Fruit fly (Drosophila melanogaster) Kc167 (cell line): ENCODE results near the gene CG12310.

Experiments used
- Myc ChIP-seq: fragments of >200 bp; optimal IDR thresholded peaks from 2 replicates; lab custom pipeline; 2017; ENCODE audit warnings: missing external identifiers
- Sin3A ChIP-seq: fragments of >200 bp; optimal IDR thresholded peaks from 2 replicates; lab custom pipeline; 2018; ENCODE audit warnings: missing external identifiers
- h ChIP-seq: fragments of >200 bp; optimal IDR thresholded peaks from 3 replicates; lab custom pipeline; 2018; ENCODE audit warnings: missing external identifiers
- insv ChIP-seq: fragments of >200 bp; optimal IDR thresholded peaks from 3 replicates; lab custom pipeline; 2018; ENCODE audit warnings: missing external identifiers
- psq ChIP-seq: fragments of >200 bp; optimal IDR thresholded peaks from 2 replicates; lab custom pipeline; 2017; ENCODE audit warnings: missing external identifiers
- ttk ChIP-seq: sonication (Bioruptor generic); optimal IDR thresholded peaks from 2 replicates; lab custom pipeline; 2017; ENCODE audit warnings: missing external identifiers

Gene CG12310

DNA sequence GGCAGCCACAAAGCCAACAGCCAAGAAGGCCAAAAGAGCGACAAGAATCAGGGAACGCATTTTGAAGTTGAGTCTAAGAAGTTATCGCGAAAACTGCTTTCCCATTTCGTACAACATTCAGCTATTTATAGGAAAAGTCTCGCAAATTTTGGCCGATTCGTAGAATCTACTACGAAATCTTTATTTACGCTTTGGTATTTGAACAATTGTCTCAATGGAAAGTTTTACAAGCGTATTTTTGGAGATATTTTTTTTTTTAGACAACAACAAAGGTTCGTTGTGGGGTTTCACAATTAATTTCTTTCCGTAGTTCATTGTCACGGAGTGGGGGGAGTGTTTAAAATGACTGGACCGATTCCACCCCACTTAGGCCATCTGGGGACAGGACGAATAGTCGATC is at the start of gene CG12310:
Gene CG12310, minus strand, starts transcription at position 101 of the 400 bp plus-strand sequence.
- no peak for TF ChIP-seq ttk (lab: Kevin White, UChicago)
- TF ChIP-seq Sin3A (lab: Kevin White, UChicago): no peak
- TF ChIP-seq Myc (lab: Kevin White, UChicago): no peak
- TF ChIP-seq insv (lab: Kevin White, UChicago): no peak
- no peak for TF ChIP-seq h (lab: Kevin White, UChicago)
- no peak for TF ChIP-seq psq (lab: Kevin White, UChicago)

DNA sequence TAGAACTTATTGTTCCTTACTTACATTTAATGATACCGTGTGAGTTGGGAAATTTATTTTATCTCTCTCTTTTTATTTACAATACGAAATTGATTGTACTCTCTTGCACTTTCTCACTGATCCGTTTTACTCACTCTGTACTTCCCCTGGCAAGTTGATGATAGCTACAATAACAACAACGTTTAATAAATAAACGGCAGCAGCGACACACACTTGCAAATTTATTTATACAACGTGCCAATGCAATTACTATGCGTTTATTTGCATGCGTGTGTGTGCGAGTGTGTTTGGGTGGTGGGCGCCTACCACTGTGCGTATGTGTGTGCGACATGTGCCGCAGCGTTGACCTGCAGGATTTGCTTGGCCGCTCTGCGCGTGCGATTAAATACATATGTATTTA is 48.9 kb upstream of the CG12310 start:
- TF ChIP-seq Myc (lab: Kevin White, UChicago) (no peak), ttk (lab: Kevin White, UChicago) (no peak), psq (lab: Kevin White, UChicago) (no peak), h (lab: Kevin White, UChicago) (no peak), insv (lab: Kevin White, UChicago) (no peak), Sin3A (lab: Kevin White, UChicago) (no peak)

DNA sequence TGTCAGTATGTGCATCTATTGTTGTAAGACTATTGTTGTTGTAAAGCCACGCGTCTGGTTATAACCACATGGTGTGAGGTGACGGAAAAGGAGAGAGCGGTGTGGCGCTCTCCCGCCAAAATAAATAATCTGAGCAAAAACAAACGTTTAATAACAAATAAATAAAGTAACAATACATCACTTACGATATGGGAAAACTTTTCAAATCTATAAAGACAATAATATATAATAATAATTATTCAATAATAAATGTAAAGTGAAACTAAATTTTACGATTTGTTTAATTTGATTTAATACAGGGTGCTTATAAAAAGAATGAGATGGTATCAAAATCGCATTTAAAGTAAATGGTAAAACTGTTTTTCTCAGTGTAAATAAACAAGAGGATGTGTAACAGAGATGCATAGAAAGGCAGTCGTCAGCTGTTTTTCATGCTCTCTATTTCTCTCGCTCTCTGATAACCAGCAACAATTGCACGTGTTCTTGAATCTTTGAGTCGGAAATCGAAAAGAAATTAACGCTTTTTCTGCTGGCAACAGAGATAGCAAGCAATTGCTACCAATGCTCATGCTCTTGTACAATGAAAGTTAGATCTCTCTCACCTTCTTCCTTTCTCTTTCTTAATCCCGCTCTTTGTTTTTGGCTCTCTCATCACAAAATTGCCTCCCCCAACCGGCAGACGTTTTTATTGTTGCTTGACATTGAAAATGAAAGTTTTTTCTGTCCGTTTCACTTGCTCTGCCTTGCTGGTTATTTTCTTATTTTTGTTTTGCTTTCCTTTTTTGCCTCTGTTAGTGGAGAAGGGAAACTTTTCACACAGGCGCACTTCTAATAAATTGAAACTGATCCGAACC is 48.3 kb upstream of the CG12310 start:
- TF ChIP-seq psq (lab: Kevin White, UChicago): no peak
- TF ChIP-seq ttk (lab: Kevin White, UChicago): no peak
- no peak for TF ChIP-seq Myc (lab: Kevin White, UChicago)
- no peak for TF ChIP-seq insv (lab: Kevin White, UChicago)
- TF ChIP-seq Sin3A (lab: Kevin White, UChicago): no peak
- TF ChIP-seq h (lab: Kevin White, UChicago): no peak

DNA sequence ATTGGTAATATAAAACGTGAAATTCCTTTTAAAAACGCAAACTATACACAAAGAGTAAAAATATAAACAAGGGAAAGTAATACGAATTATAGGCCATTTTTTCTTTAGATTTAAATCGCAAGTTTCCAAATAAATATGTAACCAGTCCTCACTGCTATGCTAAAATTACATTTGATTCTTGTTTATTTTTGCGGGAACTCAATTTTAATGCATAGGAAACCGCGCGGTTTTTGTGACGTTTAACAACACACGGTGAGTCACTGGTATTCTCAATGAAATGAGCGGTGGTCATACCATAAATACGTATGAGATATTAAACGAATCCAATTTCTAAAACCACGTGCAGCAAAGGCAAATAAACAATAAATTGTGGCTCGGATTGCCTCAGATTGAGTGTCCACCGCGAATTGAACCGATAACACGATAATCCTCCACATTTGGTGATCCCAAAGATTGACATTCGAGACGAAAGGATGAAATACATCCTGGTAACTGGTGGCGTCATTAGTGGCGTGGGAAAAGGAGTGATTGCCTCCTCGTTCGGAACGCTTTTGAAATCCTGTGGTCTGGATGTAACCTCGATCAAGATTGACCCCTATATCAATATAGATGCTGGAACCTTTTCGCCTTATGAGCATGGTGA is 47.4 kb upstream of the CG12310 start, which contains the start of gene Ctps:
Gene Ctps, plus strand, starts transcription at position 37 of the 643 bp plus-strand sequence.
- TF ChIP-seq psq (lab: Kevin White, UChicago): no peak
- TF ChIP-seq h (lab: Kevin White, UChicago): no peak
- TF ChIP-seq Sin3A (lab: Kevin White, UChicago): no peak
- no peak for TF ChIP-seq Myc (lab: Kevin White, UChicago)
- no peak for TF ChIP-seq ttk (lab: Kevin White, UChicago)
- TF ChIP-seq insv (lab: Kevin White, UChicago): no peak

DNA sequence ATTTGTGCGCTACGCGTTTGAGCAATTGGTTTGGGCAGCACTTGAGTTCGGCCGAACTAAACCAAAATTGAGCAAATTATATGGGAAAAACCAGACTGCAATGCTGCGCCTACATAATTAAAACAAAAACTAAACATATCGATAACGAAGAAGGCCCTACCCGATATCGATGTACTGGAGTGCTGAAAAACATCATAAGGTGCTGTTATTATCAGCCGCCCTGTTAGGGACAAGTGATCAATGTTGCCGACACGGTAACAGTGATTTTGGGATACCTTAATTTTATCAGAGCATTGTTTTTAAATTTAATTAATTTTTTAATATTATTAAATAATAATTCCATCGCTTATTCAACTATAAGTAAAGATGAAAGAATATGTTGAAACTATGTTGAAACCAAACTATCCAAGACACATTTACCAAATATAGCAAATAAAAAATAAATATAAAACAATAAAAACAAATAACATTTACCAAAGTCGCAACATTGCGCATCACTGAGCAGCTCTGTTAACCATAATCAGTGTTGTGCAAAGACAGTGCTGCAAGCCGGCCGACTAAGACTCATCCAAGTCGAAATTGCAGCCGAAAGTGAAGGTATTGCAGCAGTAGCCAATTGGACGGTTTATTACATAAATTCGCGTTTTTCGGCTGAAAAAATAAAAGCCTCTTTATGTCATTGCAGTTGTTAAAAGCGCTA is 44.1 kb upstream of the CG12310 start, which contains the start of the genes sstn, Plp and GlyRS:
Gene sstn, minus strand, starts transcription at position 131 of the 700 bp plus-strand sequence.
Gene Plp, minus strand, starts transcription at position 136 of the 700 bp plus-strand sequence.
Gene GlyRS, plus strand, starts transcription at position 554 of the 700 bp plus-strand sequence.
- TF ChIP-seq h (lab: Kevin White, UChicago) (no peak), Sin3A (lab: Kevin White, UChicago) (no peak), Myc (lab: Kevin White, UChicago) (no peak), insv (lab: Kevin White, UChicago) (no peak), ttk (lab: Kevin White, UChicago) (no peak), psq (lab: Kevin White, UChicago) (no peak)

DNA sequence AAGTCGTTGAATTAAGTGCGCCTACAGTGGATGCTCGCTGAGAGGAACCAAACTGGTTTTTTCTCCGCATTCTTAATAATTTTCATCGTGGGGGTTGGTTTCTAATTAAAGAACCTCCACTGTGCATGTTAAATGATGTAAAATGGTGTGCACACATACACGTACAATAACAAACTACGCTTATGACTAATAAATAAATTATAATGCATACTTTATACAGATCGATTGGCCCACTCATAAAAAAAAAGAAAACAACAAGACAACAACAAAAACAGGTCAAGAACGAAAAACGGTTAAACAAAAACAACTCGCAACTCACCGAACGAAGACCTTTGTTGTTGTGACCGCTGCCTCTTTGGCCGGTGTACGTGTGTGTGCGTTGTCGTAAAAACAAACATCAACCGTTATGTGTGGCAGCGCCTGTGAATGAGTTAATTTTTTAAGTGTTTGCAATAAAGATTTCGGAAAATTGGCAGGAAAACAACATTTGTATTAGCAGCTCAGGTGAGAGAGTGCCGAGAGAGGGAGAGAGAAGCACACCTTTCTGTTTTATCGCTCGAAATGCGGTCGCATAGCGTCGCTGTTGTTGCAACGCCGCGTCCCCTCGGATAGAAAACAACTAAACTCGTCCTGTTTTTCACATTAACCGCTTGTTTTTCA is 43.5 kb upstream of the CG12310 start:
- no peak for TF ChIP-seq ttk (lab: Kevin White, UChicago)
- TF ChIP-seq h (lab: Kevin White, UChicago): no peak
- no peak for TF ChIP-seq insv (lab: Kevin White, UChicago)
- no peak for TF ChIP-seq Sin3A (lab: Kevin White, UChicago)
- TF ChIP-seq psq (lab: Kevin White, UChicago): no peak
- no peak for TF ChIP-seq Myc (lab: Kevin White, UChicago)

DNA sequence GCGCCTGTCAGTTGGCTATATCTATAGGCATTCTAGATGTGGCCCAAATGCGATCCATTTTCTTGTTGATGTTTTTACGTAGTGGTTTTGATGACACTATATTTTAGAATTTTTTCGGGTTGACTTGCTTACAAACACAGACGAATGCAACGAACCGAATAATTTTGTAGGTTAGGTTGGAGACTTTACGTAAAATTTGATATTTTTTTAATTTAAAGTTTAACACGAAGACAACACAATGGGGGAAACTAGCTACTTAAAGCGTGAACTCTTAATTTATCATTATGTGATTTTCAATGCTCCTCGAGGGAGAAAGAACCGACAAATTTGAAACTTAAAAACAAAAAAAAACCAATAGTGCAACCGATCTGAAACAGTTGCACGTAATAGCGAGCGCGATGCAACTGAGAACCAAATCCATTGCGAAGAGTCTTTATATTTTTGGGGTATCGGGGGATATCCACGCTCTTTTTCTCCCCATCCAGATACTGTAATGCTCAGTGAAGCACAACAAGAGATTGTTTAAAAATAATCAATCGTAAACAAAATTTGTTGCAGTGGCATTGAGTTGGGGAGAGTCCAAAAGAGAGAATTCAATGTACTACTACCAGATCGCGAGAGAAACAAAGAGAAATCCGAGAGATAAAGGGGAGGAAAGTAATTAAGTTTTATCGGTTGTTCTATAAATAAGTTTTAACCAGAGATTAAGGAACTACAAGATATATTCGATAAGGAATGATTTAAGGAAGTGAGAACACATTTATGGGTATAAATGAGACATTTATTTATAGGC is 39.5 kb upstream of the CG12310 start:
- TF ChIP-seq h (lab: Kevin White, UChicago) (no peak), psq (lab: Kevin White, UChicago) (no peak), ttk (lab: Kevin White, UChicago) (no peak), Sin3A (lab: Kevin White, UChicago) (no peak), Myc (lab: Kevin White, UChicago) (no peak)

DNA sequence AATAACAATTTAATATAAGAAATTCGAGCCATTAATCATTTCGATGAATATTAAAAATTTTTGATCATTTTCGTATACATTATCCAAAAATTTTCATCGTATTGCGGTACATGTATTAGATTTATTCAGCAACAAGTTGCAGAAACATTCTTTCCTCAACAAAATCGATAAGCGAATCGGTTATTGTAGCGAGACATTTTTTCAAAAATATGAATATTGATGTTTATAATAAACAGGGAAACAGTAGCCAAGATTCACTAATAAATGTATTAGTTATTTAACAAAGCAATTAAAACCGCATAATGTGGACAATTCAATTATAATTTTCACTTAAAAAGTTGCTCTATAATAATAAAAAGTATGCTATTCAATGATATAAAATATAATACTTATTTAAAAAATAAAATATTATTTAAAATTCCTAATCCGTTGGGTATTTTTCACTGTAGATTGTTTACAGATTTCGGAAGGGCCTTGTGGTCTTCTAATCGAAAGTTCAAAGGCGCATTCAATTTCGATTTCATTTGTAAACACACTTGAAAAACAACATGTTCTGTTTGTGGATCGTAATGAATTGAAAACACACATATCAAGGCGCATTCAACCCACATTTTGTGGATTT is 38.6 kb upstream of the CG12310 start:
- TF ChIP-seq Myc (lab: Kevin White, UChicago): no peak
- no peak for TF ChIP-seq Sin3A (lab: Kevin White, UChicago)
- no peak for TF ChIP-seq insv (lab: Kevin White, UChicago)
- no peak for TF ChIP-seq ttk (lab: Kevin White, UChicago)
- no peak for TF ChIP-seq h (lab: Kevin White, UChicago)
- no peak for TF ChIP-seq psq (lab: Kevin White, UChicago)

DNA sequence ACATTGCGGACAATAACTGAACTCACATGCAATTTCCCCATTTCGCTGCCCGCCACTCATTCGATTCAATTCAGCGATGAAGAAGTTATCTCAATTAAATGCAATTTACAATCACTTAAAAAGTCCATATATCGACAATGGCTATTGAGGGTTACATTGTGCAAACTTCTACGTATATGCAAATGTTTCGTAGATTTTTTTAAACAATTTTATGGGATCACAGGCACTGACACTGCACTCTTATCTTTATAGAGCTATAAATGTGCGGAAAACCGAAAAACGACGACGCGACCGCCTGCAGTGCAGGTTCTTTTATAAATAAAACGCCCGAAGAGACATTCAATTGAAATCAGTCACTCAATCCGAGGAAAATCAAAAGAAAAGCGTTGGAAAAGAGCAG is 37.7 kb upstream of the CG12310 start:
- no peak for TF ChIP-seq Myc (lab: Kevin White, UChicago)
- no peak for TF ChIP-seq h (lab: Kevin White, UChicago)
- TF ChIP-seq ttk (lab: Kevin White, UChicago): no peak
- no peak for TF ChIP-seq Sin3A (lab: Kevin White, UChicago)
- no peak for TF ChIP-seq psq (lab: Kevin White, UChicago)
- no peak for TF ChIP-seq insv (lab: Kevin White, UChicago)
